Worm (Caenorhabditis elegans): ENCODE data around the gene clec-207.
A peak's percentile ranks its signal among the peaks of the same experiment; 100 is the strongest.

The clec-207 gene

DNA sequence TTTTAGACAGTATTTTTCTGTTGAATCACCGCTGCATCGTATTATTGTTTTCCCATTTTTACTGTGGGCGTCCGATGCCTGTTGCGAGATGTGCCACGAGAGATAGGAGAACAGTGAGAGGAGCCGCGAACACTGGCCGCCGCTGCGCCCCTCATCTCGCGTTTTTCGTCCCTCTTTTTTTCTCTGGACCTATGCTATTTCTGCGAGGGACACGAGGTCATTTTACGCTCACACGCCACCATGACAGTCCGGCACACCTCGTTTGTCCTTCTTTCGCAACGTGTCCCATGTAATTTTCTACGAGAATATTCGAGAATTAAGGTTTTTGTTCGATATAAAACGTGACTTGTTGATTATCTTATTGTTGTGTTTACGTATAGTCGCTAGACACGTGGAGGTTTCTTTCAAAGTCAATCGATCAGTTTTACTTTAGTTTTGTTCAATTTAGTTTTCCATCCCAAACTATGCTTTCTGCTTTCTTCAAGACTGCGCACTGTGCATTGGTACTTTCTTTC is 27.8 kb upstream of the clec-207 start, which contains the start of gene lbp-9 (continued):
- TF ChIP-seq madf-10 (tag; optimal IDR thresholded peaks at IDR 0.05): peak; percentile 34
- TF ChIP-seq B0261.1 (tag; optimal IDR thresholded peaks at IDR 0.05): no peak
- TF ChIP-seq bed-2 (GFP tag; IDR thresholded peaks at IDR 0.05): no peak
- TF ChIP-seq snpc-1.1 (tag; optimal IDR thresholded peaks at IDR 0.05; ENCODE audit: insufficient read depth): no peak
- no peak for TF ChIP-seq attf-3 (GFP tag; conservative IDR thresholded peaks at IDR 0.05)
- peak; percentile 36 for TF ChIP-seq chd-7 (tag; optimal IDR thresholded peaks at IDR 0.05)
- peak; percentile 67; the same call in 1 of the 2 replicates for TF ChIP-seq dox-1 (GFP tag; IDR thresholded peaks at IDR 0.05)
- no peak for TF ChIP-seq aptf-3 (GFP tag; IDR thresholded peaks at IDR 0.05)
- TF ChIP-seq cebp-2 (GFP tag; IDR thresholded peaks at IDR 0.05): no peak
- no peak for TF ChIP-seq Y67H2A.10 (GFP tag; conservative IDR thresholded peaks at IDR 0.05)
- TF ChIP-seq F57A8.1 (GFP tag; optimal IDR thresholded peaks at IDR 0.05): no peak
- TF ChIP-seq F39B2.1 (GFP tag; IDR thresholded peaks at IDR 0.05): no peak
- TF ChIP-seq athp-1 (tag; optimal IDR thresholded peaks at IDR 0.05): peak; percentile 0
- TF ChIP-seq F23B12.7 (tag; optimal IDR thresholded peaks at IDR 0.05; ENCODE audit: insufficient read depth): no peak
- no peak for TF ChIP-seq Y53G8AR.9 (GFP tag; conservative IDR thresholded peaks at IDR 0.05)
- TF ChIP-seq F55B11.4 (tag; optimal IDR thresholded peaks at IDR 0.05; ENCODE audit: borderline replicate concordance, insufficient read depth): no peak
- TF ChIP-seq F57C9.4 (tag; optimal IDR thresholded peaks at IDR 0.05): no peak
- no peak for TF ChIP-seq hrde-1 (tag; optimal IDR thresholded peaks at IDR 0.05; ENCODE audit: borderline replicate concordance)
- no peak for TF ChIP-seq die-1 (tag; optimal IDR thresholded peaks at IDR 0.05)
- no peak for TF ChIP-seq ceh-27 (GFP tag; optimal IDR thresholded peaks at IDR 0.05)
- TF ChIP-seq C17E4.6 (GFP tag; IDR thresholded peaks at IDR 0.05): no peak
- no peak for TF ChIP-seq unc-130 (GFP tag; optimal IDR thresholded peaks at IDR 0.05)
- no peak for TF ChIP-seq sdz-38 (tag; optimal IDR thresholded peaks at IDR 0.05)
- TF ChIP-seq dpff-1 (tag; optimal IDR thresholded peaks at IDR 0.05): no peak
- TF ChIP-seq hmg-1.2 (GFP tag; IDR thresholded peaks at IDR 0.05): peak; percentile 76; the same call in 1 of the 2 replicates
- no peak for TF ChIP-seq Y56A3A.18 (GFP tag; IDR thresholded peaks at IDR 0.05)
- no peak for TF ChIP-seq ZK185.1 (tag; optimal IDR thresholded peaks at IDR 0.05; ENCODE audit: poor library complexity, severe bottlenecking)
- no peak for TF ChIP-seq madf-8 (GFP tag; conservative IDR thresholded peaks at IDR 0.05)
- TF ChIP-seq mcd-1 (GFP tag; IDR thresholded peaks at IDR 0.05): peak; percentile 19; the same call in 1 of the 2 replicates
- TF ChIP-seq D2030.7 (GFP tag; IDR thresholded peaks at IDR 0.05): no peak
- no peak for TF ChIP-seq mel-28 (tag; optimal IDR thresholded peaks at IDR 0.05; ENCODE audit: borderline replicate concordance)
- no peak for TF ChIP-seq ceh-91 (GFP tag; IDR thresholded peaks at IDR 0.05)
- TF ChIP-seq ztf-28 (GFP tag; IDR thresholded peaks at IDR 0.05): no peak
- TF ChIP-seq tbp1 (GFP tag; optimal IDR thresholded peaks at IDR 0.05): peak; percentile 40
- TF ChIP-seq somi-1 (GFP tag; optimal IDR thresholded peaks at IDR 0.05): no peak
- no peak for TF ChIP-seq snpc-1.3 (tag; optimal IDR thresholded peaks at IDR 0.05; ENCODE audit: insufficient read depth)
- no peak for TF ChIP-seq hlh-12 (tag; optimal IDR thresholded peaks at IDR 0.05)
- no peak for TF ChIP-seq efl-1 (GFP tag; optimal IDR thresholded peaks at IDR 0.05)
- TF ChIP-seq let-607 (tag; optimal IDR thresholded peaks at IDR 0.05): peak in 1 of 2 experiments; percentile 30
- TF ChIP-seq unc-62 (GFP tag; optimal IDR thresholded peaks at IDR 0.05): no peak
- peak; percentile 60 for TF ChIP-seq T07F8.4 (tag; optimal IDR thresholded peaks at IDR 0.05)
- TF ChIP-seq rcor-1 (GFP tag; IDR thresholded peaks at IDR 0.05): no peak
- TF ChIP-seq egl-18 (GFP tag; IDR thresholded peaks at IDR 0.05): no peak
- TF ChIP-seq lir-1 (GFP tag; conservative IDR thresholded peaks at IDR 0.05): no peak
- no peak for TF ChIP-seq madf-3 (GFP tag; IDR thresholded peaks at IDR 0.05)
- no peak for TF ChIP-seq sea-2 (GFP tag; IDR thresholded peaks at IDR 0.05)
- TF ChIP-seq ets-4 (GFP tag; optimal IDR thresholded peaks at IDR 0.05): no peak
- peak; percentile 79 for TF ChIP-seq attf-5 (GFP tag; optimal IDR thresholded peaks at IDR 0.05)
